Worm (Caenorhabditis elegans): ENCODE data around the gene trmt-10C.2.

trmt-10C.2 gene

DNA sequence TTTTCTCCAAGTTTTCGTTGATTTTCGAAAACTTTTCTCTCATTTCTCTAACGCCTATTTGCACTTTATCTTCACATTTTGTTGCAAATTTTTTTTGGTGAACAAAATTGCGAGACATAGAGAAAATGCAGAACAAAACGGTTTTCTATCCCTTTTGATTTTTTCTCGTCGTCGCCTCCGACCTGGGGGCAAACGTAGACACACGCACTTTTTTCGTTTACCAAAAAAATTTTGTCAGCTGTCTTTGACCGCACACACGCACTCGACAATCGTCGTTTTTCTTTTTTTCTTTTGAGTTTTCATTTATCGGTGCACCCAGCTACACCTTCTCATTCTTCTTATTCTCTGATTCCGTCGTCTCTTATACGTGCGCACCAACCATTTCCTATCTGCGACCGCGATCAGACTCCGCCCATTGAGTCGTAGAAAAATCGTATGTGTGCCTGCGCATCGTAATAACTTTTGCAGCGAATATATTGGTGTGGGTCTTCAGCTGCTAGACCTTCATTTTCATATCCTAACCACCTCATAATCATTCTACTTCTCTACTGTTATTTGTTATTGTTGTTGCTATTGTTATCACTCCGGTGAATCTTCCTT, 16.3 kb downstream of the trmt-10C.2 start:
- TF ChIP-seq C34F6.9 (tag; optimal IDR thresholded peaks at IDR 0.05) (peak; percentile 60), nhr-25 (tag; optimal IDR thresholded peaks at IDR 0.05) (peak; percentile 59), blmp-1 (tag; optimal IDR thresholded peaks at IDR 0.05; ENCODE audit: insufficient read depth) (peak; percentile 62), ama-1 (optimal IDR thresholded peaks at IDR 0.05) (no peak), egl-27 (tag; optimal IDR thresholded peaks at IDR 0.05) (peak; percentile 85), mdl-1 (tag; optimal IDR thresholded peaks at IDR 0.05) (peak in 1 of 2 experiments; percentile 31), F13H6.1 (tag; optimal IDR thresholded peaks at IDR 0.05) (peak; percentile 75), ztf-1 (GFP tag; conservative IDR thresholded peaks at IDR 0.05) (no peak), unc-55 (GFP tag; optimal IDR thresholded peaks at IDR 0.05) (peak; percentile 19), dmd-4 (tag; optimal IDR thresholded peaks at IDR 0.05) (no peak), aly-2 (tag; optimal IDR thresholded peaks at IDR 0.05) (no peak), gmeb-1 (tag; optimal IDR thresholded peaks at IDR 0.05) (peak; percentile 42), nhr-21 (tag; optimal IDR thresholded peaks at IDR 0.05) (peak; percentile 68), sma-3 (GFP tag; optimal IDR thresholded peaks at IDR 0.05) (peak; percentile 58), ceh-16 (tag; optimal IDR thresholded peaks at IDR 0.05) (peak; percentile 21), skn-1 (tag; optimal IDR thresholded peaks at IDR 0.05) (no peak), sma-9 (GFP tag; optimal IDR thresholded peaks at IDR 0.05) (peak; percentile 93), sma-9 (tag; optimal IDR thresholded peaks at IDR 0.05) (no peak), lsy-2 (tag; optimal IDR thresholded peaks at IDR 0.05) (peak; percentile 0 to 60), ztf-4 (tag; optimal IDR thresholded peaks at IDR 0.05) (peak; percentile 69), fos-1 (tag; optimal IDR thresholded peaks at IDR 0.05) (peak; percentile 75), nhr-129 (tag; optimal IDR thresholded peaks at IDR 0.05) (peak; percentile 79)

DNA sequence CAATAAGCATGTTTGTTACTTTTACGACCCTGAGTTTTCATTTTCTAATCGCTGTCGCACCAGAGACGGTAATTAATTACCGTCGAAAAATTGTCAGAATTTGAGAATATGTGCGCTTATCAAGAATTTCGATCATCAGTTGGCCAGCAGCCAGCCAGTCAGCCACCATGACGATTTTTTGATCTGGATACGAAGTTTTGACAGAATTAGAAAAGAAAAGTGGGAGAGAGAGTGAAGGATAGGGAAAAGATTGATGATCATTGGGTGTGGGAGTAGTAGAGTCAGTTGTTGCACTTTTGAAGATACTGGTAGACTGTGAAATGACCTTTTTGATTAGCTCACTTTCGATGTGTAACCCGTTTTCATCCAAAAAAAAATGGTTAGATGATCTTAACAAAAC, 18.3 kb downstream of the trmt-10C.2 start:
- no peak for TF ChIP-seq gmeb-1 (tag; optimal IDR thresholded peaks at IDR 0.05)
- TF ChIP-seq crh-2 (tag; optimal IDR thresholded peaks at IDR 0.05), result no peak
- no peak for TF ChIP-seq dmd-4 (tag; optimal IDR thresholded peaks at IDR 0.05)
- peak; percentile 13 for TF ChIP-seq fos-1 (tag; optimal IDR thresholded peaks at IDR 0.05)
- TF ChIP-seq lsy-2 (tag; optimal IDR thresholded peaks at IDR 0.05), result peak in 1 of 2 experiments; percentile 28
- TF ChIP-seq nhr-237 (tag; optimal IDR thresholded peaks at IDR 0.05), result no peak
- peak; percentile 67 for TF ChIP-seq egl-27 (tag; optimal IDR thresholded peaks at IDR 0.05)
- no peak for TF ChIP-seq ZK546.5 (tag; optimal IDR thresholded peaks at IDR 0.05)
- TF ChIP-seq ceh-16 (tag; optimal IDR thresholded peaks at IDR 0.05), result peak; percentile 99
- TF ChIP-seq blmp-1 (tag; optimal IDR thresholded peaks at IDR 0.05; ENCODE audit: insufficient read depth), result peak; percentile 97
- TF ChIP-seq Y55F3AM.14 (GFP tag; optimal IDR thresholded peaks at IDR 0.05), result no peak
- TF ChIP-seq sma-9 (GFP tag; optimal IDR thresholded peaks at IDR 0.05), result peak; percentile 83
- no peak for TF ChIP-seq sma-9 (tag; optimal IDR thresholded peaks at IDR 0.05)
- no peak for TF ChIP-seq ceh-82 (tag; optimal IDR thresholded peaks at IDR 0.05)
- TF ChIP-seq mdl-1 (tag; optimal IDR thresholded peaks at IDR 0.05), result no peak
- TF ChIP-seq peb-1 (tag; optimal IDR thresholded peaks at IDR 0.05), result no peak
- no peak for TF ChIP-seq aly-2 (tag; optimal IDR thresholded peaks at IDR 0.05)
- TF ChIP-seq C34F6.9 (tag; optimal IDR thresholded peaks at IDR 0.05), result peak; percentile 15
- TF ChIP-seq sem-4 (tag; optimal IDR thresholded peaks at IDR 0.05), result peak; percentile 55
- peak; percentile 46 for TF ChIP-seq nhr-6 (tag; optimal IDR thresholded peaks at IDR 0.05)
- peak; percentile 82 for TF ChIP-seq nhr-25 (tag; optimal IDR thresholded peaks at IDR 0.05)
- peak; percentile 55 for TF ChIP-seq ama-1 (optimal IDR thresholded peaks at IDR 0.05)
- no peak for TF ChIP-seq nhr-12 (tag; optimal IDR thresholded peaks at IDR 0.05)
- no peak for TF ChIP-seq snpc-4 (tag; optimal IDR thresholded peaks at IDR 0.05)
- no peak for TF ChIP-seq zag-1 (tag; optimal IDR thresholded peaks at IDR 0.05)
- no peak for TF ChIP-seq alr-1 (tag; optimal IDR thresholded peaks at IDR 0.05)
- TF ChIP-seq nhr-21 (tag; optimal IDR thresholded peaks at IDR 0.05), result peak; percentile 16
- TF ChIP-seq F13H6.1 (tag; optimal IDR thresholded peaks at IDR 0.05), result peak; percentile 21
- no peak for TF ChIP-seq unc-55 (GFP tag; optimal IDR thresholded peaks at IDR 0.05)
- TF ChIP-seq ztf-1 (GFP tag; conservative IDR thresholded peaks at IDR 0.05), result no peak
- peak; percentile 9 for TF ChIP-seq mab-5 (tag; optimal IDR thresholded peaks at IDR 0.05)
- TF ChIP-seq nhr-129 (tag; optimal IDR thresholded peaks at IDR 0.05), result peak; percentile 54
- TF ChIP-seq lin-13 (GFP tag; optimal IDR thresholded peaks at IDR 0.05), result peak; percentile 33
- no peak for TF ChIP-seq lin-39 (tag; optimal IDR thresholded peaks at IDR 0.05)
- no peak for TF ChIP-seq skn-1 (tag; optimal IDR thresholded peaks at IDR 0.05)
- TF ChIP-seq ztf-11 (tag; optimal IDR thresholded peaks at IDR 0.05), result no peak
- peak; percentile 7 for TF ChIP-seq unc-62 (GFP tag; optimal IDR thresholded peaks at IDR 0.05)
- TF ChIP-seq nhr-10 (tag; optimal IDR thresholded peaks at IDR 0.05), result no peak
- TF ChIP-seq elt-3 (tag; optimal IDR thresholded peaks at IDR 0.05), result no peak
- no peak for TF ChIP-seq lin-11 (tag; optimal IDR thresholded peaks at IDR 0.05)
- TF ChIP-seq unc-39 (tag; optimal IDR thresholded peaks at IDR 0.05), result no peak
- TF ChIP-seq sma-3 (GFP tag; optimal IDR thresholded peaks at IDR 0.05), result peak; percentile 10
- TF ChIP-seq elt-1 (tag; optimal IDR thresholded peaks at IDR 0.05), result peak; percentile 31
